Worm (Caenorhabditis elegans): Measurements from ENCODE around the gene K02D10.1.

DNA sequence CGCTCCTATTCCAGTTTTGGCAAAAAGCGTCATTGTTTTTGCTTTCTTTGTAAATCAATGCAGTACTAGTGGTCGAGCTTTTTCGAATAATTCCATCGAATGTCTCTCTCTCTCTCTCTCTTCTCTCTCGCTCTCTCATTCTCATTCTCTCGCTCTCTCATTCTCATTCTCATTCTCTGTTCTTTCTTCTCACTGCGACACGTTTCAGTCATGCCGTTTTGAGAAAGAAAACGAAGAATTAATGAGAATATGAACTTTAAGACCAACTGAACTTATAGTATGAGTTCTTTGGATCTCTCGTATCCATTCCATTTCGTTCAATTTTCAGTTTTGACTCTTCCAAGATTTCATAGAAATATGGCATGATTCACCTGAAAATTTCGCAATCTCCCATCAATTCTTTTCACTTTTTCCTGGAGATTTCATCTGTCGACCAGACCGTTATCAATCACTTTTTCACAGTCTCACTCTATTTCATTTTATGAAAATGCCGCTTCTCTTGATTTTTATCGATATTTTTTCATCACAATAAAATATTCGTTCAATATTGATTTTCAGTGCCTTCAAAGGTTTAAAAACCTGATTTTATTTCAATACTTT is 3.2 kb downstream of the K02D10.1 start:
- TF ChIP-seq B0310.2 (tag; optimal IDR thresholded peaks at IDR 0.05) (no peak), ceh-36 (tag; optimal IDR thresholded peaks at IDR 0.05) (no peak), hnd-1 (tag; optimal IDR thresholded peaks at IDR 0.05) (no peak), scrt-1 (GFP tag; IDR thresholded peaks at IDR 0.05) (no peak), ama-1 (optimal IDR thresholded peaks at IDR 0.05) (no peak), aly-1 (tag; optimal IDR thresholded peaks at IDR 0.05) (no peak), tbx-37 (GFP tag; conservative IDR thresholded peaks at IDR 0.05) (no peak)
